Fruit fly (Drosophila melanogaster) whole organism, embryonic: ENCODE results near the gene CG3224.

ENCODE experiments used
- BtbVII ChIP-seq: fragments of 200-800 bp; sonication (Bioruptor generic); optimal IDR thresholded peaks from 3 replicates; lab custom pipeline; 2017; ENCODE audit warnings: missing biosample characterization, mild to moderate bottlenecking, missing genetic modification characterization
- CG10274 ChIP-seq: fragments of 200-800 bp; sonication (Bioruptor generic); optimal IDR thresholded peaks from 3 replicates; lab custom pipeline; 2017; ENCODE audit warnings: missing biosample characterization, mild to moderate bottlenecking, missing genetic modification characterization
- CG10321 ChIP-seq: fragments of 200-800 bp; sonication (Bioruptor generic); IDR thresholded peaks from 2 replicates; pipeline ENCODE4 v1.3.6; 2022; ENCODE audit warnings: missing biosample characterization, missing genetic modification characterization
- CG13123 ChIP-seq: fragments of 200-800 bp; sonication (Bioruptor generic); optimal IDR thresholded peaks from 2 replicates; lab custom pipeline; 2016; ENCODE audit warnings: missing biosample characterization, missing genetic modification characterization
- CG13287 ChIP-seq: fragments of 200-800 bp; sonication (Bioruptor generic); IDR thresholded peaks from 2 replicates; pipeline ENCODE4 v1.3.6; 2022; ENCODE audit warnings: missing biosample characterization, missing genetic modification characterization; ENCODE audit not compliant: partially characterized antibody
- CG13624 ChIP-seq: fragments of 200-800 bp; sonication (Bioruptor generic); optimal IDR thresholded peaks from 2 replicates; lab custom pipeline; 2016; ENCODE audit warnings: missing biosample characterization, missing genetic modification characterization
- CG15514 ChIP-seq: fragments of 200-800 bp; sonication (Bioruptor generic); optimal IDR thresholded peaks from 3 replicates; lab custom pipeline; 2017; ENCODE audit warnings: missing biosample characterization, missing genetic modification characterization, mild to moderate bottlenecking, moderate library complexity, missing genetic modification reagents
- CG2712 ChIP-seq: fragments of 200-800 bp; optimal IDR thresholded peaks from 3 replicates; lab custom pipeline; 2019; ENCODE audit warnings: missing biosample characterization, mild to moderate bottlenecking, missing genetic modification characterization, moderate library complexity
- CG2875 ChIP-seq: fragments of 200-800 bp; sonication (Bioruptor generic); optimal IDR thresholded peaks from 2 replicates; lab custom pipeline; 2017; ENCODE audit warnings: missing biosample characterization, mild to moderate bottlenecking, missing genetic modification characterization, missing genetic modification reagents
- CG30403 ChIP-seq: fragments of 200-800 bp; sonication (Bioruptor generic); optimal IDR thresholded peaks from 3 replicates; lab custom pipeline; 2016; ENCODE audit warnings: missing biosample characterization, missing genetic modification characterization
- CG3163 ChIP-seq: fragments of 200-800 bp; sonication (Bioruptor generic); optimal IDR thresholded peaks from 3 replicates; lab custom pipeline; 2016; ENCODE audit warnings: missing biosample characterization, missing genetic modification characterization
- CG42726 ChIP-seq: fragments of 200-800 bp; sonication (Bioruptor generic); IDR thresholded peaks from 2 replicates; pipeline ENCODE4 v1.3.6; 2022; ENCODE audit warnings: missing biosample characterization, missing genetic modification characterization; ENCODE audit not compliant: partially characterized antibody
- CG4404 ChIP-seq: fragments of 200-800 bp; sonication (Bioruptor generic); IDR thresholded peaks from 2 replicates; pipeline ENCODE4 v1.3.6; 2022; ENCODE audit warnings: missing biosample characterization, missing genetic modification characterization
- CG4707 ChIP-seq: fragments of 200-800 bp; sonication (Bioruptor generic); optimal IDR thresholded peaks from 2 replicates; lab custom pipeline; 2018; ENCODE audit warnings: missing biosample characterization, mild to moderate bottlenecking, missing genetic modification characterization, moderate library complexity
- CG7745 ChIP-seq: fragments of 200-800 bp; sonication (Bioruptor generic); optimal IDR thresholded peaks from 2 replicates; lab custom pipeline; 2018; ENCODE audit warnings: missing biosample characterization, mild to moderate bottlenecking, missing genetic modification characterization, moderate library complexity
- CG7963 ChIP-seq: fragments of 200-800 bp; sonication (Bioruptor generic); IDR thresholded peaks from 3 replicates; pipeline ENCODE4 v1.3.6; 2022; ENCODE audit warnings: missing biosample characterization, missing genetic modification characterization; ENCODE audit not compliant: partially characterized antibody
- CG9932 ChIP-seq: fragments of 200-800 bp; sonication (Bioruptor generic); IDR thresholded peaks from 2 replicates; pipeline ENCODE4 v1.3.6; 2022; ENCODE audit warnings: missing biosample characterization, missing genetic modification characterization
- CTCF ChIP-seq: fragments of 200-800 bp; sonication (Bioruptor generic); optimal IDR thresholded peaks from 2 replicates; lab custom pipeline; 2017; ENCODE audit warnings: missing biosample characterization, mild to moderate bottlenecking, missing genetic modification characterization, moderate library complexity
- Dip3 ChIP-seq: fragments of 200-800 bp; sonication (Bioruptor generic); optimal IDR thresholded peaks from 3 replicates; lab custom pipeline; 2016; ENCODE audit warnings: missing biosample characterization, missing genetic modification characterization
- Fer1 ChIP-seq: fragments of 200-800 bp; sonication (Bioruptor generic); optimal IDR thresholded peaks from 2 replicates; lab custom pipeline; 2017; ENCODE audit warnings: missing biosample characterization, mild to moderate bottlenecking, missing genetic modification characterization
- H2.0 ChIP-seq: fragments of 200-800 bp; sonication (Bioruptor generic); IDR thresholded peaks from 2 replicates; pipeline ENCODE4 v1.3.6; 2022; ENCODE audit warnings: missing biosample characterization, missing genetic modification characterization
- HLH4C ChIP-seq: fragments of 200-800 bp; sonication (Bioruptor generic); IDR thresholded peaks from 3 replicates; pipeline ENCODE4 v1.3.6; 2022; ENCODE audit warnings: missing biosample characterization, missing genetic modification characterization; ENCODE audit not compliant: partially characterized antibody
- HLH54F ChIP-seq: fragments of 200-800 bp; sonication (Bioruptor generic); optimal IDR thresholded peaks from 3 replicates; lab custom pipeline; 2016; ENCODE audit warnings: missing biosample characterization, missing genetic modification characterization
- HmgZ ChIP-seq: fragments of 200-800 bp; sonication (Bioruptor generic); optimal IDR thresholded peaks from 2 replicates; lab custom pipeline; 2018; ENCODE audit warnings: missing biosample characterization, mild to moderate bottlenecking, missing genetic modification characterization
- Hsf ChIP-seq: fragments of 200-800 bp; sonication (Bioruptor generic); optimal IDR thresholded peaks from 3 replicates; lab custom pipeline; 2016; ENCODE audit warnings: missing biosample characterization, missing genetic modification characterization
- Lhr ChIP-seq: fragments of 200-800 bp; sonication (Bioruptor generic); optimal IDR thresholded peaks from 3 replicates; lab custom pipeline; 2017; ENCODE audit warnings: mild to moderate bottlenecking, missing biosample characterization, missing genetic modification reagents, missing genetic modification characterization
- Lpt ChIP-seq: fragments of >200 bp; optimal IDR thresholded peaks from 2 replicates; lab custom pipeline; 2018; ENCODE audit warnings: missing biosample characterization, missing genetic modification characterization
- Rx ChIP-seq: fragments of 200-800 bp; sonication (Bioruptor generic); IDR thresholded peaks from 2 replicates; pipeline ENCODE4 v1.3.6; 2022; ENCODE audit warnings: missing biosample characterization, missing genetic modification characterization
- Trl ChIP-seq, 3 experiments: fragments of >200 bp in 2 of 3; fragments of 200-800 bp in 1 of 3; sonication (Bioruptor generic) in 1 of 3; optimal IDR thresholded peaks; 2 replicates in 1 of 3; 3 replicates in 2 of 3; lab custom pipeline; 2016 to 2017; ENCODE audit warnings: missing biosample characterization in 1 of 3, missing genetic modification characterization in 1 of 3
- Vsx1 ChIP-seq: fragments of 200-800 bp; sonication (Bioruptor generic); optimal IDR thresholded peaks from 2 replicates; lab custom pipeline; 2017; ENCODE audit warnings: missing biosample characterization, mild to moderate bottlenecking, missing genetic modification characterization, missing genetic modification reagents
- crol ChIP-seq: fragments of 200-800 bp; sonication (Bioruptor generic); IDR thresholded peaks from 2 replicates; pipeline ENCODE4 v1.3.6; 2022; ENCODE audit warnings: missing biosample characterization, missing genetic modification characterization
- dati ChIP-seq: fragments of 200-800 bp; sonication (Bioruptor generic); IDR thresholded peaks from 2 replicates; pipeline ENCODE4 v1.3.6; 2022; ENCODE audit warnings: missing biosample characterization, missing genetic modification characterization
- dimm ChIP-seq: fragments of 200-800 bp; sonication (Bioruptor generic); IDR thresholded peaks from 2 replicates; pipeline ENCODE4 v1.3.6; 2022; ENCODE audit warnings: missing biosample characterization, missing genetic modification characterization
- gcm ChIP-seq: fragments of 200-800 bp; sonication (Bioruptor generic); optimal IDR thresholded peaks from 2 replicates; lab custom pipeline; 2019; ENCODE audit warnings: missing biosample characterization, mild to moderate bottlenecking, missing genetic modification characterization, moderate library complexity
- her ChIP-seq: fragments of 200-800 bp; sonication (Bioruptor generic); optimal IDR thresholded peaks from 2 replicates; lab custom pipeline; 2016; ENCODE audit warnings: missing biosample characterization, missing genetic modification characterization
- insv ChIP-seq, 2 experiments: fragments of 200-800 bp; sonication (Bioruptor generic); optimal IDR thresholded peaks; 3 replicates each; lab custom pipeline; 2016 to 2018; ENCODE audit warnings: missing biosample characterization in 2 of 2, missing genetic modification characterization in 2 of 2
- lab ChIP-seq: fragments of 200-800 bp; sonication (Bioruptor generic); optimal IDR thresholded peaks from 3 replicates; lab custom pipeline; 2017; ENCODE audit warnings: missing biosample characterization, missing genetic modification characterization, mild to moderate bottlenecking, moderate library complexity, missing genetic modification reagents
- lmd ChIP-seq: fragments of 200-800 bp; sonication (Bioruptor generic); IDR thresholded peaks from 2 replicates; pipeline ENCODE4 v1.3.6; 2022; ENCODE audit warnings: missing biosample characterization, missing genetic modification characterization
- mam ChIP-seq: fragments of 200-800 bp; sonication (Bioruptor generic); optimal IDR thresholded peaks from 3 replicates; lab custom pipeline; 2016; ENCODE audit warnings: missing biosample characterization, missing genetic modification characterization
- odd ChIP-seq: fragments of 200-800 bp; sonication (Bioruptor generic); optimal IDR thresholded peaks from 2 replicates; lab custom pipeline; 2017; ENCODE audit warnings: missing biosample characterization, mild to moderate bottlenecking, missing genetic modification characterization
- pan ChIP-seq, 4 experiments: fragments of >200 bp in 3 of 4; fragments of 200-800 bp in 1 of 4; sonication (Bioruptor generic) in 1 of 4; optimal IDR thresholded peaks in 3 of 4; IDR thresholded peaks in 1 of 4; 2 replicates each; pipeline versions ENCODE4 v1.3.6 to Lab custom; 2017 to 2022; ENCODE audit warnings: missing biosample characterization in 2 of 4, missing genetic modification characterization in 2 of 4, mixed read lengths in 1 of 4
- prd ChIP-seq, 3 experiments: fragments of >200 bp in 2 of 3; fragments of 200-800 bp in 1 of 3; sonication (Bioruptor generic) in 1 of 3; optimal IDR thresholded peaks in 2 of 3; IDR thresholded peaks in 1 of 3; 2 replicates in 2 of 3; 3 replicates in 1 of 3; pipeline versions ENCODE4 v1.3.6 to Lab custom; 2017 to 2022; ENCODE audit warnings: missing biosample characterization in 1 of 3, missing genetic modification characterization in 1 of 3
- pros ChIP-seq: fragments of 200-800 bp; sonication (Bioruptor generic); optimal IDR thresholded peaks from 3 replicates; lab custom pipeline; 2019; ENCODE audit warnings: missing biosample characterization, mild to moderate bottlenecking, missing genetic modification characterization, moderate library complexity
- pum ChIP-seq: fragments of 200-800 bp; sonication (Bioruptor generic); optimal IDR thresholded peaks from 2 replicates; lab custom pipeline; 2016; ENCODE audit warnings: missing biosample characterization, missing genetic modification characterization
- rib ChIP-seq: fragments of 200-800 bp; sonication (Bioruptor generic); IDR thresholded peaks from 2 replicates; pipeline ENCODE4 v1.3.6; 2022; ENCODE audit warnings: missing biosample characterization, missing genetic modification characterization
- row ChIP-seq: fragments of 200-800 bp; sonication (Bioruptor generic); IDR thresholded peaks from 3 replicates; pipeline ENCODE4 v1.3.6; 2022; ENCODE audit warnings: missing biosample characterization, missing genetic modification characterization
- slou ChIP-seq: fragments of 200-800 bp; sonication (Bioruptor generic); optimal IDR thresholded peaks from 3 replicates; lab custom pipeline; 2016; ENCODE audit warnings: missing biosample characterization, missing genetic modification characterization
- sna ChIP-seq: fragments of 200-800 bp; sonication (Bioruptor generic); IDR thresholded peaks from 2 replicates; pipeline ENCODE4 v1.3.6; 2022; ENCODE audit warnings: missing biosample characterization, missing genetic modification characterization; ENCODE audit not compliant: partially characterized antibody
- zfh1 ChIP-seq: fragments of 200-800 bp; sonication (Bioruptor generic); IDR thresholded peaks from 3 replicates; pipeline ENCODE4 v1.3.6; 2022; ENCODE audit warnings: missing biosample characterization, missing genetic modification characterization

Gene CG3224

dm6 chrX:6621566-6622006 lies 39.7 kb downstream of the CG3224 start (continued):
- no peak for TF ChIP-seq BtbVII
- TF ChIP-seq dimm (GFP tag; lab: Robert Waterston, UW): 0 out of 2 replicates have a peak, but pooled peaks have one; percentile 34
- TF ChIP-seq Fer1 (GFP tag; lab: Kevin White, UChicago): no peak
- TF ChIP-seq CG10274 (GFP tag; lab: Kevin White, UChicago): no peak
- no peak for TF ChIP-seq Trl (optimal IDR thresholded peaks at IDR 0.05; lab: Kevin White, UChicago)
- TF ChIP-seq Trl (GFP tag; optimal IDR thresholded peaks at IDR 0.05; lab: Kevin White, UChicago): peak; percentile 17
- no peak for TF ChIP-seq CG13287 (GFP tag; lab: Robert Waterston, UW)
- TF ChIP-seq dati (GFP tag; lab: Robert Waterston, UW): 0 out of 2 replicates have a peak, but pooled peaks have one; percentile 2
- peak; percentile 41; the same call in 1 of the 2 replicates for TF ChIP-seq CG4404
- no peak for TF ChIP-seq odd (GFP tag; lab: Kevin White, UChicago)
- TF ChIP-seq gcm (GFP tag; lab: Kevin White, UChicago): no peak
- TF ChIP-seq Rx: peak; percentile 25; the same call in 1 of the 2 replicates
- no peak for TF ChIP-seq rib
- peak; percentile 42 for TF ChIP-seq CG15514 (GFP tag; lab: Kevin White, UChicago)
- TF ChIP-seq CG30403: peak; percentile 47
- no peak for TF ChIP-seq pum
- no peak for TF ChIP-seq CTCF
- TF ChIP-seq CG13624 (GFP tag; lab: Kevin White, UChicago): no peak
- TF ChIP-seq Lhr (GFP tag; lab: Kevin White, UChicago): no peak
- TF ChIP-seq Lpt (GFP tag; lab: Kevin White, UChicago): no peak
- peak; percentile 2 for TF ChIP-seq Vsx1 (GFP tag; lab: Kevin White, UChicago)
- no peak for TF ChIP-seq CG4707 (GFP tag; lab: Kevin White, UChicago)
- peak; percentile 44 for TF ChIP-seq lab (GFP tag; lab: Kevin White, UChicago)
- peak; percentile 56 for TF ChIP-seq row
- TF ChIP-seq prd (optimal IDR thresholded peaks at IDR 0.05; lab: Kevin White, UChicago): no peak
- peak; percentile 75 for TF ChIP-seq prd (GFP tag; IDR thresholded peaks at IDR 0.05; lab: Robert Waterston, UW)
- TF ChIP-seq crol (GFP tag; lab: Robert Waterston, UW): no peak
- TF ChIP-seq CG9932 (GFP tag; lab: Robert Waterston, UW): peak; percentile 64
- TF ChIP-seq pros (GFP tag; lab: Kevin White, UChicago): no peak
- no peak for TF ChIP-seq CG3163 (GFP tag; lab: Kevin White, UChicago)
- peak; percentile 72 for TF ChIP-seq CG2712
- TF ChIP-seq CG13123 (GFP tag; lab: Kevin White, UChicago): no peak
- peak; percentile 51 for TF ChIP-seq lmd
- no peak for TF ChIP-seq CG10321 (GFP tag; lab: Robert Waterston, UW)
- no peak for TF ChIP-seq sna (GFP tag; lab: Robert Waterston, UW)
- TF ChIP-seq mam: peak; percentile 28
- no peak for TF ChIP-seq slou (GFP tag; lab: Kevin White, UChicago)
- no peak for TF ChIP-seq CG42726 (GFP tag; lab: Robert Waterston, UW)
- no peak for TF ChIP-seq insv (GFP tag; optimal IDR thresholded peaks at IDR 0.05; lab: Kevin White, UChicago)
- peak; percentile 27 for TF ChIP-seq HmgZ (tag; lab: Kevin White, UChicago)
- TF ChIP-seq pan (optimal IDR thresholded peaks at IDR 0.05; lab: Kevin White, UChicago): no peak
- peak in 1 of 2 experiments; percentile 61 for TF ChIP-seq pan (GFP tag; optimal IDR thresholded peaks at IDR 0.05 in 1 of 2, IDR thresholded peaks at IDR 0.05 in 1 of 2)
- TF ChIP-seq Hsf: peak; percentile 35
- peak; percentile 10 for TF ChIP-seq Dip3 (GFP tag; lab: Kevin White, UChicago)
- peak; percentile 59 for TF ChIP-seq zfh1
- TF ChIP-seq CG7745 (tag; lab: Kevin White, UChicago): no peak
- no peak for TF ChIP-seq her (GFP tag; lab: Kevin White, UChicago)
- no peak for TF ChIP-seq HLH54F (GFP tag; lab: Kevin White, UChicago)
- no peak for TF ChIP-seq CG7963 (GFP tag; lab: Robert Waterston, UW)
- peak; percentile 30 for TF ChIP-seq CG2875
- no peak for TF ChIP-seq HLH4C (GFP tag; lab: Robert Waterston, UW)
- TF ChIP-seq H2.0: 0 out of 2 replicates have a peak, but pooled peaks have one; percentile 28
